Fruit fly (Drosophila melanogaster) whole organism, embryonic: ENCODE measurements around the gene CG7579.

ENCODE experiments used
- Abd-B ChIP-seq: fragments of 200-800 bp; sonication (Bioruptor generic); optimal IDR thresholded peaks from 2 replicates; lab custom pipeline; 2018; ENCODE audit warnings: missing biosample characterization, mild to moderate bottlenecking, missing genetic modification characterization, moderate library complexity
- C15 ChIP-seq: fragments of 200-800 bp; sonication (Bioruptor generic); IDR thresholded peaks from 3 replicates; pipeline ENCODE4 v1.3.6; 2022; ENCODE audit warnings: missing biosample characterization, missing genetic modification characterization
- CG10979 ChIP-seq: fragments of 200-800 bp; sonication (Bioruptor generic); optimal IDR thresholded peaks from 2 replicates; lab custom pipeline; 2018; ENCODE audit warnings: missing biosample characterization, mild to moderate bottlenecking, missing genetic modification characterization, moderate library complexity
- CG11504 ChIP-seq: fragments of 200-800 bp; sonication (Bioruptor generic); optimal IDR thresholded peaks from 3 replicates; lab custom pipeline; 2019; ENCODE audit warnings: missing biosample characterization, mild to moderate bottlenecking, missing genetic modification characterization, moderate library complexity
- CG12236 ChIP-seq: fragments of 200-800 bp; sonication (Bioruptor generic); optimal IDR thresholded peaks from 2 replicates; lab custom pipeline; 2016; ENCODE audit warnings: missing biosample characterization, missing genetic modification characterization
- CG12391 ChIP-seq: fragments of 200-800 bp; sonication (Bioruptor generic); optimal IDR thresholded peaks from 3 replicates; lab custom pipeline; 2018; ENCODE audit warnings: missing biosample characterization, mild to moderate bottlenecking, missing genetic modification characterization, moderate library complexity
- CG12659 ChIP-seq: fragments of 200-800 bp; sonication (Bioruptor generic); optimal IDR thresholded peaks from 3 replicates; lab custom pipeline; 2017; ENCODE audit warnings: mild to moderate bottlenecking, missing biosample characterization, missing genetic modification reagents, missing genetic modification characterization
- CG1602 ChIP-seq: fragments of 200-800 bp; sonication (Bioruptor generic); optimal IDR thresholded peaks from 3 replicates; lab custom pipeline; 2016; ENCODE audit warnings: missing biosample characterization, missing genetic modification characterization
- CG17385 ChIP-seq: fragments of 200-800 bp; sonication (Bioruptor generic); optimal IDR thresholded peaks from 3 replicates; lab custom pipeline; 2018; ENCODE audit warnings: missing biosample characterization, mild to moderate bottlenecking, missing genetic modification characterization
- CG18476 ChIP-seq: fragments of 200-800 bp; sonication (Bioruptor generic); optimal IDR thresholded peaks from 2 replicates; lab custom pipeline; 2016; ENCODE audit warnings: missing biosample characterization, mild to moderate bottlenecking, missing genetic modification characterization
- CG2116 ChIP-seq: fragments of 200-800 bp; sonication (Bioruptor generic); optimal IDR thresholded peaks from 3 replicates; lab custom pipeline; 2018; ENCODE audit warnings: missing biosample characterization, mild to moderate bottlenecking, missing genetic modification characterization
- CG2678 ChIP-seq: fragments of 200-800 bp; sonication (Bioruptor generic); optimal IDR thresholded peaks from 3 replicates; lab custom pipeline; 2019; ENCODE audit warnings: missing biosample characterization, mild to moderate bottlenecking, missing genetic modification characterization, moderate library complexity
- CG2712 ChIP-seq: fragments of 200-800 bp; optimal IDR thresholded peaks from 3 replicates; lab custom pipeline; 2019; ENCODE audit warnings: missing biosample characterization, mild to moderate bottlenecking, missing genetic modification characterization, moderate library complexity
- CG30403 ChIP-seq: fragments of 200-800 bp; sonication (Bioruptor generic); optimal IDR thresholded peaks from 3 replicates; lab custom pipeline; 2016; ENCODE audit warnings: missing biosample characterization, missing genetic modification characterization
- CG4820 ChIP-seq: fragments of 200-800 bp; sonication (Bioruptor generic); optimal IDR thresholded peaks from 3 replicates; lab custom pipeline; 2016; ENCODE audit warnings: missing biosample characterization, missing genetic modification characterization
- CG8359 ChIP-seq: fragments of 200-800 bp; sonication (Bioruptor generic); optimal IDR thresholded peaks from 2 replicates; lab custom pipeline; 2017; ENCODE audit warnings: missing biosample characterization, mild to moderate bottlenecking, missing genetic modification characterization, borderline replicate concordance
- CG8388 ChIP-seq: fragments of 200-800 bp; sonication (Bioruptor generic); optimal IDR thresholded peaks from 2 replicates; lab custom pipeline; 2019; ENCODE audit warnings: missing biosample characterization, mild to moderate bottlenecking, missing genetic modification characterization, moderate library complexity
- CG9817 ChIP-seq: fragments of 200-800 bp; sonication (Bioruptor generic); optimal IDR thresholded peaks from 2 replicates; lab custom pipeline; 2018; ENCODE audit warnings: missing biosample characterization, mild to moderate bottlenecking, missing genetic modification characterization, moderate library complexity
- Chrac-16 ChIP-seq: fragments of 200-800 bp; sonication (Bioruptor generic); optimal IDR thresholded peaks from 3 replicates; lab custom pipeline; 2016; ENCODE audit warnings: missing biosample characterization, missing genetic modification characterization
- Eip74EF ChIP-seq, 2 experiments: fragments of 200-800 bp in 1 of 2; fragments of >200 bp in 1 of 2; sonication (Bioruptor generic) in 1 of 2; optimal IDR thresholded peaks; 2 replicates each; lab custom pipeline; 2017 to 2019; ENCODE audit warnings: missing biosample characterization in 2 of 2, missing genetic modification characterization in 2 of 2, mild to moderate bottlenecking in 1 of 2, moderate library complexity in 1 of 2
- Hr3 ChIP-seq: fragments of 200-800 bp; sonication (Bioruptor generic); optimal IDR thresholded peaks from 3 replicates; lab custom pipeline; 2016; ENCODE audit warnings: missing biosample characterization, missing genetic modification characterization
- Hsf ChIP-seq: fragments of 200-800 bp; sonication (Bioruptor generic); optimal IDR thresholded peaks from 3 replicates; lab custom pipeline; 2016; ENCODE audit warnings: missing biosample characterization, missing genetic modification characterization
- MTF-1 ChIP-seq: fragments of 200-800 bp; sonication (Bioruptor generic); optimal IDR thresholded peaks from 2 replicates; lab custom pipeline; 2018; ENCODE audit warnings: missing biosample characterization, mild to moderate bottlenecking, missing genetic modification characterization, borderline replicate concordance
- Nf-YA ChIP-seq: fragments of 200-800 bp; sonication (Bioruptor generic); IDR thresholded peaks from 2 replicates; pipeline ENCODE4 v1.3.6; 2022; ENCODE audit warnings: missing biosample characterization, missing genetic modification characterization
- NfI ChIP-seq: fragments of 200-800 bp; sonication (Bioruptor generic); optimal IDR thresholded peaks from 3 replicates; lab custom pipeline; 2018; ENCODE audit warnings: missing biosample characterization, mild to moderate bottlenecking, missing genetic modification characterization, moderate library complexity
- Oli ChIP-seq: fragments of 200-800 bp; sonication (Bioruptor generic); optimal IDR thresholded peaks from 2 replicates; lab custom pipeline; 2018; ENCODE audit warnings: missing biosample characterization, mild to moderate bottlenecking, missing genetic modification characterization, moderate library complexity
- Sox100B ChIP-seq: fragments of 200-800 bp; sonication (Bioruptor generic); optimal IDR thresholded peaks from 3 replicates; lab custom pipeline; 2018; ENCODE audit warnings: missing biosample characterization, mild to moderate bottlenecking, missing genetic modification characterization
- TFAM ChIP-seq: fragments of 200-800 bp; sonication (Bioruptor generic); optimal IDR thresholded peaks from 2 replicates; lab custom pipeline; 2017; ENCODE audit warnings: missing biosample characterization, missing genetic modification characterization, inconsistent platforms
- croc ChIP-seq: fragments of 200-800 bp; sonication (Bioruptor generic); conservative IDR thresholded peaks from 3 replicates; pipeline ENCODE4 v1.3.6; 2022; ENCODE audit warnings: missing biosample characterization, missing genetic modification characterization
- dmrt99B ChIP-seq: fragments of 200-800 bp; sonication (Bioruptor generic); optimal IDR thresholded peaks from 2 replicates; lab custom pipeline; 2018; ENCODE audit warnings: missing biosample characterization, mild to moderate bottlenecking, missing genetic modification characterization, moderate library complexity
- dpn ChIP-seq, 2 experiments: fragments of 200-800 bp; sonication (Bioruptor generic); optimal IDR thresholded peaks; 3 replicates each; lab custom pipeline; 2016; ENCODE audit warnings: missing biosample characterization in 2 of 2, missing genetic modification characterization in 2 of 2
- esg ChIP-seq: fragments of 200-800 bp; sonication (Bioruptor generic); conservative IDR thresholded peaks from 2 replicates; pipeline ENCODE4 v1.3.6; 2022; ENCODE audit warnings: missing biosample characterization, missing genetic modification characterization
- ewg ChIP-seq: fragments of 200-800 bp; sonication (Bioruptor generic); optimal IDR thresholded peaks from 3 replicates; lab custom pipeline; 2017; ENCODE audit warnings: mild to moderate bottlenecking, missing biosample characterization, missing genetic modification reagents, missing genetic modification characterization
- fd96Cb ChIP-seq: fragments of 200-800 bp; sonication (Bioruptor generic); optimal IDR thresholded peaks from 2 replicates; lab custom pipeline; 2018; ENCODE audit warnings: missing biosample characterization, mild to moderate bottlenecking, missing genetic modification characterization, moderate library complexity
- ftz-f1 ChIP-seq: fragments of 200-800 bp; sonication (Bioruptor generic); optimal IDR thresholded peaks from 2 replicates; lab custom pipeline; 2016; ENCODE audit warnings: missing biosample characterization, missing genetic modification characterization
- gem ChIP-seq: fragments of 200-800 bp; sonication (Bioruptor generic); optimal IDR thresholded peaks from 2 replicates; lab custom pipeline; 2019; ENCODE audit warnings: missing biosample characterization, mild to moderate bottlenecking, missing genetic modification characterization, moderate library complexity
- nerfin-1 ChIP-seq: fragments of 200-800 bp; sonication (Bioruptor generic); optimal IDR thresholded peaks from 3 replicates; lab custom pipeline; 2019; ENCODE audit warnings: missing biosample characterization, mild to moderate bottlenecking, missing genetic modification characterization, moderate library complexity
- odd ChIP-seq: fragments of 200-800 bp; sonication (Bioruptor generic); optimal IDR thresholded peaks from 2 replicates; lab custom pipeline; 2017; ENCODE audit warnings: missing biosample characterization, mild to moderate bottlenecking, missing genetic modification characterization
- pnt ChIP-seq: fragments of 200-800 bp; sonication (Bioruptor generic); optimal IDR thresholded peaks from 3 replicates; lab custom pipeline; 2016; ENCODE audit warnings: missing biosample characterization, missing genetic modification characterization
- ro ChIP-seq: fragments of 200-800 bp; sonication (Bioruptor generic); IDR thresholded peaks from 2 replicates; pipeline ENCODE4 v1.3.6; 2022; ENCODE audit warnings: missing biosample characterization, missing genetic modification characterization
- row ChIP-seq: fragments of 200-800 bp; sonication (Bioruptor generic); IDR thresholded peaks from 3 replicates; pipeline ENCODE4 v1.3.6; 2022; ENCODE audit warnings: missing biosample characterization, missing genetic modification characterization
- scrt ChIP-seq: fragments of 200-800 bp; sonication (Bioruptor generic); optimal IDR thresholded peaks from 2 replicates; lab custom pipeline; 2018; ENCODE audit warnings: missing biosample characterization, mild to moderate bottlenecking, missing genetic modification characterization, moderate library complexity
- tna ChIP-seq: fragments of 200-800 bp; sonication (Bioruptor generic); IDR thresholded peaks from 2 replicates; pipeline ENCODE4 v1.3.6; 2022; ENCODE audit warnings: missing biosample characterization, missing genetic modification characterization; ENCODE audit not compliant: partially characterized antibody
- trem ChIP-seq: fragments of 200-800 bp; optimal IDR thresholded peaks from 3 replicates; lab custom pipeline; 2019; ENCODE audit warnings: missing biosample characterization, mild to moderate bottlenecking, missing genetic modification characterization, moderate library complexity
- ttk ChIP-seq: fragments of 200-800 bp; sonication (Bioruptor generic); IDR thresholded peaks from 2 replicates; pipeline ENCODE4 v2.1.2; 2022; ENCODE audit warnings: missing biosample characterization, missing genetic modification characterization
- vvl ChIP-seq: fragments of 200-800 bp; sonication (Bioruptor generic); IDR thresholded peaks from 2 replicates; pipeline ENCODE4 v1.3.6; 2022; ENCODE audit warnings: missing biosample characterization, missing genetic modification characterization
- zen2 ChIP-seq: fragments of 200-800 bp; sonication (Bioruptor generic); IDR thresholded peaks from 3 replicates; pipeline ENCODE4 v1.3.6; 2022; ENCODE audit warnings: missing biosample characterization, missing genetic modification characterization; ENCODE audit not compliant: partially characterized antibody
- zf30C ChIP-seq: fragments of 200-800 bp; sonication (Bioruptor generic); optimal IDR thresholded peaks from 3 replicates; lab custom pipeline; 2018; ENCODE audit warnings: missing biosample characterization, mild to moderate bottlenecking, missing genetic modification characterization

Gene CG7579

DNA sequence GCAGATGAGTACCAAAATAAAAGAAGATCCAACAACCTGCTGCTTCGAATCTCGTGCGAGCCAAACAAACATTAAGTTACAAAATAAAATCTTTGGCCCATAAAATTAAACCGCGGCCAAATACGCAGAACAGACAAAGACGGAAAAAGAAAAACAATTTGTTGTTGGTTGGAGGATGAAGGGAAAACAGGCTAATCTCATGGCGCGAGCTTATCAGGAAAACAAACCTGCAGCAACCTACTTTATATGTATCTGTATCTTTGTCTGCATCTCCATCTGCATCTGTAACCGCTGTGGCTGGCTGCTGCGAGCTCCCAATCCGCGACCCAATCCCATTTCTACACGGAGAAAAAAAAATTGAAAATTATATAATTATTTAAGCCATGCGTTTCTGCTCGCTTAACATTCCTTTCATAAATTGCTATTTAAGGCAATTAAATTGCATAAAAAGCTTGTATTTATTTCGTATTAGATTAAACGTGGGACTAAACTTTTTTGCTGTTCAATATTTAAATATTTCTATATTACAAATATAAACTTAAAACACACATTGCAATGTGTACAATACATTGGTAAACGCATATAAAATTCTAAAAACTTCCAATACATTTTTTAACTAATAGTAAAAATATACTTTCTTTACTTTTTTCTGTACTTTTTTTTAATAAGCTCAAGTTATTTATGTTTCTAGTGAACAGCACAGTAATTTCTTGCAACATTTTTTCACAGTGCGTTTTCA lies 9.7 kb upstream of the CG7579 start (continued):
- TF ChIP-seq trem (tag; lab: Kevin White, UChicago), result peak; percentile 35
- peak; percentile 44 for TF ChIP-seq CG12391 (tag; lab: Kevin White, UChicago)
- peak; percentile 64 for TF ChIP-seq gem (tag; lab: Kevin White, UChicago)
- peak; percentile 45 for TF ChIP-seq CG1602 (GFP tag; lab: Kevin White, UChicago)
- TF ChIP-seq ttk, result 0 out of 2 replicates have a peak, but pooled peaks have one; percentile 15
- peak; percentile 58 for TF ChIP-seq Oli (tag; lab: Kevin White, UChicago)
- TF ChIP-seq pnt (GFP tag; lab: Kevin White, UChicago), result no peak
- TF ChIP-seq CG30403 (GFP tag; lab: Kevin White, UChicago), result peak; percentile 47
- TF ChIP-seq nerfin-1 (tag; lab: Kevin White, UChicago), result peak; percentile 2
- no peak for TF ChIP-seq MTF-1
- TF ChIP-seq Hsf (GFP tag; lab: Kevin White, UChicago), result no peak
- TF ChIP-seq CG18476 (GFP tag; lab: Kevin White, UChicago), result peak; percentile 31
- 0 out of 3 replicates have a peak, but pooled peaks have one; percentile 20 for TF ChIP-seq row (GFP tag; lab: Robert Waterston, UW)
- peak in 1 of 2 experiments; percentile 4 for TF ChIP-seq dpn (GFP tag; optimal IDR thresholded peaks at IDR 0.05; lab: Kevin White, UChicago)
- TF ChIP-seq CG2116, result peak; percentile 11
- TF ChIP-seq CG12236 (GFP tag; lab: Kevin White, UChicago), result no peak
- no peak for TF ChIP-seq esg
- no peak for TF ChIP-seq NfI
- TF ChIP-seq CG4820 (GFP tag; lab: Kevin White, UChicago), result peak; percentile 20
- TF ChIP-seq CG17385, result peak; percentile 8
- TF ChIP-seq tna (GFP tag; lab: Robert Waterston, UW), result no peak
- TF ChIP-seq fd96Cb (tag; lab: Kevin White, UChicago), result peak; percentile 62
- peak; percentile 24 for TF ChIP-seq Abd-B
- no peak for TF ChIP-seq Nf-YA
- TF ChIP-seq CG2678 (tag; lab: Kevin White, UChicago), result peak; percentile 56
- TF ChIP-seq vvl (GFP tag; lab: Robert Waterston, UW), result no peak
- peak; percentile 42 for TF ChIP-seq CG8388 (GFP tag; lab: Kevin White, UChicago)
- TF ChIP-seq ewg (GFP tag; lab: Kevin White, UChicago), result peak; percentile 19
- peak; percentile 50 for TF ChIP-seq CG8359
- TF ChIP-seq TFAM (GFP tag; lab: Kevin White, UChicago), result no peak
- TF ChIP-seq ro (GFP tag; lab: Robert Waterston, UW), result no peak
- peak in 1 of 2 experiments; percentile 29 for TF ChIP-seq Eip74EF (GFP tag; optimal IDR thresholded peaks at IDR 0.05; lab: Kevin White, UChicago)
- no peak for TF ChIP-seq scrt
- TF ChIP-seq Sox100B, result peak; percentile 77
- no peak for TF ChIP-seq C15 (GFP tag; lab: Robert Waterston, UW)
- peak; percentile 4 for TF ChIP-seq zf30C
- peak; percentile 18 for TF ChIP-seq odd (GFP tag; lab: Kevin White, UChicago)
- peak; percentile 8 for TF ChIP-seq CG12659 (GFP tag; lab: Kevin White, UChicago)
- peak; percentile 36 for TF ChIP-seq Hr3 (GFP tag; lab: Kevin White, UChicago)
- TF ChIP-seq ftz-f1 (GFP tag; lab: Kevin White, UChicago), result no peak
- TF ChIP-seq dmrt99B (tag; lab: Kevin White, UChicago), result peak; percentile 49
- TF ChIP-seq Chrac-16 (GFP tag; lab: Kevin White, UChicago), result peak; percentile 23
- peak; percentile 71 for TF ChIP-seq CG11504 (tag; lab: Kevin White, UChicago)
- TF ChIP-seq zen2 (GFP tag; lab: Robert Waterston, UW), result no peak
- peak; percentile 68 for TF ChIP-seq CG2712 (tag; lab: Kevin White, UChicago)
- no peak for TF ChIP-seq CG9817 (tag; lab: Kevin White, UChicago)
- 0 out of 3 replicates have a peak, but pooled peaks have one; percentile 24 for TF ChIP-seq croc (GFP tag; lab: Robert Waterston, UW)
- TF ChIP-seq CG10979 (tag; lab: Kevin White, UChicago), result peak; percentile 78
